Worm (Caenorhabditis elegans) whole organism, L4 larva: ENCODE measurements around the gene F22E5.9.
"Not testable (repeated sequence)": the region's sequence is repeated elsewhere in the genome, so short reads cannot be mapped to it uniquely, and the experiment has no call there.

Experiments used
- F10B5.3 ChIP-seq: sonication (generic microtip); optimal IDR thresholded peaks from 2 replicates; lab custom pipeline; 2016; ENCODE audit warnings: mild to moderate bottlenecking, missing genetic modification characterization, missing compliant biosample characterization
- F26F4.8 ChIP-seq: fragments of 200-800 bp; sonication (Bioruptor generic); conservative IDR thresholded peaks from 2 replicates; pipeline ENCODE4 v1.3.6; 2022; ENCODE audit warnings: missing genetic modification characterization, missing compliant biosample characterization
- Y105C5A.15 ChIP-seq: fragments of 200-800 bp; sonication (Bioruptor generic); IDR thresholded peaks from 2 replicates; pipeline ENCODE4 v1.3.6; 2022; ENCODE audit warnings: missing genetic modification characterization, missing compliant biosample characterization
- Y5F2A.4 ChIP-seq: fragments of 200-800 bp; sonication (Bioruptor generic); optimal IDR thresholded peaks from 2 replicates; lab custom pipeline; 2018; ENCODE audit warnings: mild to moderate bottlenecking, missing genetic modification characterization, missing compliant biosample characterization
- aha-1 ChIP-seq: fragments of 150-350 bp; peaks from one replicate; lab custom pipeline; 2014; ENCODE audit warnings: missing biosample characterization, missing genetic modification characterization
- ama-1 ChIP-seq: fragments of 150-350 bp; optimal IDR thresholded peaks from 2 replicates; lab custom pipeline; 2014; ENCODE audit warnings: inconsistent platforms, mixed read lengths
- ceh-28 ChIP-seq: fragments of 150-350 bp; optimal IDR thresholded peaks from 2 replicates; lab custom pipeline; 2014; ENCODE audit warnings: missing biosample characterization, missing genetic modification reagents, missing genetic modification characterization
- ces-1 ChIP-seq: fragments of 150-350 bp; sonication (generic microtip); optimal IDR thresholded peaks from 4 replicates; lab custom pipeline; 2014; ENCODE audit warnings: missing biosample characterization, missing genetic modification reagents, missing genetic modification characterization
- daf-8 ChIP-seq: fragments of 200-800 bp; sonication (Bioruptor generic); IDR thresholded peaks from 2 replicates; pipeline ENCODE4 v1.3.6; 2022; ENCODE audit warnings: missing genetic modification characterization, missing compliant biosample characterization
- dmd-6 ChIP-seq: fragments of 200-800 bp; sonication (Bioruptor generic); IDR thresholded peaks from 2 replicates; pipeline ENCODE4 v1.3.6; 2022; ENCODE audit warnings: missing genetic modification reagents, missing genetic modification characterization, missing compliant biosample characterization
- dmd-9 ChIP-seq: fragments of 200-800 bp; sonication (Bioruptor generic); IDR thresholded peaks from 2 replicates; pipeline ENCODE4 v1.3.6; 2022; ENCODE audit warnings: missing genetic modification reagents, missing genetic modification characterization, missing compliant biosample characterization
- fkh-10 ChIP-seq: fragments of 150-350 bp; optimal IDR thresholded peaks from 2 replicates; lab custom pipeline; 2014; ENCODE audit warnings: missing biosample characterization, missing genetic modification reagents, missing genetic modification characterization
- hif-1 ChIP-seq, 2 experiments: sonication (generic microtip); optimal IDR thresholded peaks; 2 replicates each; lab custom pipeline; 2016 to 2017; ENCODE audit warnings: missing compliant biosample characterization in 2 of 2, missing genetic modification characterization in 2 of 2, missing genetic modification reagents in 2 of 2, missing genotype in 2 of 2, mild to moderate bottlenecking in 1 of 2
- hlh-11 ChIP-seq: fragments of 200-800 bp; sonication (Bioruptor generic); optimal IDR thresholded peaks from 2 replicates; lab custom pipeline; 2018; ENCODE audit warnings: mild to moderate bottlenecking, missing genetic modification characterization, missing compliant biosample characterization
- lin-15B ChIP-seq: fragments of 150-350 bp; sonication (generic microtip); optimal IDR thresholded peaks from 3 replicates; lab custom pipeline; 2014; ENCODE audit warnings: missing biosample characterization, missing genetic modification characterization
- lir-3 ChIP-seq: sonication (generic microtip); optimal IDR thresholded peaks from 2 replicates; lab custom pipeline; 2016; ENCODE audit warnings: mild to moderate bottlenecking, missing genetic modification characterization, missing compliant biosample characterization
- madf-5 ChIP-seq, 2 experiments: fragments of 200-800 bp; sonication (Bioruptor generic); IDR thresholded peaks; 2 replicates each; pipeline ENCODE4 v1.3.6; 2022; ENCODE audit warnings: missing compliant biosample characterization in 2 of 2, missing genetic modification characterization in 2 of 2
- madf-9 ChIP-seq: fragments of 200-800 bp; sonication (Bioruptor generic); conservative IDR thresholded peaks from 2 replicates; pipeline ENCODE4 v1.3.6; 2022; ENCODE audit warnings: missing genetic modification reagents, missing genetic modification characterization, missing compliant biosample characterization
- mep-1 ChIP-seq: fragments of 150-350 bp; sonication (generic microtip); optimal IDR thresholded peaks from 3 replicates; lab custom pipeline; 2014; ENCODE audit warnings: missing biosample characterization, missing genetic modification characterization
- mxl-3 ChIP-seq: fragments of 200-800 bp; sonication (Bioruptor generic); optimal IDR thresholded peaks from 2 replicates; lab custom pipeline; 2018; ENCODE audit warnings: mild to moderate bottlenecking, missing genetic modification characterization, missing compliant biosample characterization
- nhr-10 ChIP-seq: fragments of 150-350 bp; optimal IDR thresholded peaks from 2 replicates; lab custom pipeline; 2014; ENCODE audit warnings: missing biosample characterization, missing genetic modification characterization
- nhr-11 ChIP-seq: fragments of 150-350 bp; optimal IDR thresholded peaks from 2 replicates; lab custom pipeline; 2014; ENCODE audit warnings: missing biosample characterization, missing genetic modification characterization
- nhr-111 ChIP-seq: fragments of 200-800 bp; sonication (Bioruptor generic); optimal IDR thresholded peaks from 2 replicates; lab custom pipeline; 2018; ENCODE audit warnings: mild to moderate bottlenecking, missing genetic modification characterization, missing compliant biosample characterization
- pha-4 ChIP-seq, 2 experiments: fragments of 150-350 bp in 1 of 2; fragments of 200-800 bp in 1 of 2; sonication (Bioruptor generic) in 1 of 2; IDR thresholded peaks in 1 of 2; optimal IDR thresholded peaks in 1 of 2; 2 replicates each; pipeline versions ENCODE4 v1.3.6 to Lab custom; 2014 to 2022; ENCODE audit warnings: missing genetic modification characterization in 2 of 2, missing genetic modification reagents in 2 of 2, missing biosample characterization in 1 of 2, missing compliant biosample characterization in 1 of 2
- snpc-4 ChIP-seq: fragments of 150-350 bp; optimal IDR thresholded peaks from 2 replicates; lab custom pipeline; 2014; ENCODE audit warnings: missing biosample characterization, missing genetic modification characterization
- spr-3 ChIP-seq: fragments of 200-800 bp; sonication (Bioruptor generic); optimal IDR thresholded peaks from 2 replicates; lab custom pipeline; 2018; ENCODE audit warnings: mild to moderate bottlenecking, missing genetic modification characterization, missing compliant biosample characterization
- tag-97 ChIP-seq: fragments of 200-800 bp; sonication (Bioruptor generic); IDR thresholded peaks from 2 replicates; pipeline ENCODE4 v1.3.6; 2022; ENCODE audit warnings: missing genetic modification characterization, missing compliant biosample characterization
- unc-62 ChIP-seq, 3 experiments: fragments of 150-350 bp in 1 of 3; sonication (generic microtip); optimal IDR thresholded peaks in 2 of 3; peaks in 1 of 3; 1 replicate in 1 of 3; 2 replicates in 2 of 3; lab custom pipeline; 2014 to 2017; ENCODE audit warnings: missing biosample characterization in 3 of 3, missing genetic modification characterization in 3 of 3, missing genetic modification reagents in 3 of 3, missing genotype in 1 of 3
- zag-1 ChIP-seq: fragments of 150-350 bp; optimal IDR thresholded peaks from 2 replicates; lab custom pipeline; 2014; ENCODE audit warnings: missing biosample characterization, missing genetic modification characterization
- zip-2 ChIP-seq: fragments of 150-350 bp; optimal IDR thresholded peaks from 2 replicates; lab custom pipeline; 2014; ENCODE audit warnings: missing biosample characterization, missing genetic modification characterization

F22E5.9 gene

ce11 chrII:2611009-2611408 lies 27.2 kb upstream of the F22E5.9 start:
- TF ChIP-seq nhr-111 (GFP tag; lab: Kevin White, UChicago) (no peak), lir-3 (tag; lab: Kevin White, UChicago) (no peak), F26F4.8 (GFP tag; lab: Robert Waterston, UW) (no peak), mep-1 (tag; lab: Kevin White, UChicago) (no peak), daf-8 (no peak), hif-1 (tag; optimal IDR thresholded peaks at IDR 0.05; lab: Kevin White, UChicago) (no peak), lin-15B (no peak), Y5F2A.4 (GFP tag; lab: Kevin White, UChicago) (no peak), Y105C5A.15 (GFP tag; lab: Robert Waterston, UW) (no peak), zag-1 (tag; lab: Kevin White, UChicago) (no peak), dmd-9 (GFP tag; lab: Robert Waterston, UW) (no peak), hlh-11 (tag; lab: Kevin White, UChicago) (no peak), spr-3 (no peak), tag-97 (GFP tag; lab: Robert Waterston, UW) (no peak), fkh-10 (GFP tag; lab: Kevin White, UChicago) (no peak), ces-1 (GFP tag; lab: Kevin White, UChicago) (no peak), nhr-10 (tag; lab: Kevin White, UChicago) (no peak), madf-5 (GFP tag; IDR thresholded peaks at IDR 0.05; lab: Robert Waterston, UW) (no peak)

- TF ChIP-seq F10B5.3 (tag; lab: Kevin White, UChicago); zip-2; pha-4 (GFP tag; IDR thresholded peaks at IDR 0.05; lab: Robert Waterston, UW); pha-4 (tag; optimal IDR thresholded peaks at IDR 0.05; lab: Kevin White, UChicago): not testable (repeated sequence)
Measured at ce11 chrII:2612278-2612677, 25.9 kb upstream of the F22E5.9 start, which contains the start of gene D2062.13. TSS of gene D2062.13 (plus strand) at chrII:2612578.

DNA sequence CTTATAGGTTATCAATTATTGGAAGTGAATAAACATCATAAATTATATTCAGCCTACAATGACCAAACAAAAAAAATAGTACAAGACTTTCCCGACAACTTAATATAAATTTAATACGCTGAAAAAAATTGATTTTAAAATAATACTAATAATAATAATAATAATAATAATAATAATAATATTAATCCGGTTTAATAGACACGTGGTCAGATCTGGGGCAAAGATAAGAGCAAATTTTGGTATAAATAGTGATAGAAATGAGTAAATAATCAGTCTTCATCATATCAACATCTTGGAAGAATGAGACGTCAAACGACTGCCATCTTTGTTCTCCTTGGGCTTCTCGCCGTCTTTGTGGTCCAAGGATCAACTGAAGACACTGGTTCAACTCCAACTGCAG lies 21.6 kb upstream of the F22E5.9 start, which contains the start of gene msrp-5:
Gene msrp-5 (plus strand): TSS at position 301 of the 400 bp plus-strand sequence.
- not testable (repeated sequence) for TF ChIP-seq nhr-11 (tag; lab: Kevin White, UChicago); madf-9 (GFP tag; lab: Robert Waterston, UW); mxl-3 (GFP tag; lab: Kevin White, UChicago)

DNA sequence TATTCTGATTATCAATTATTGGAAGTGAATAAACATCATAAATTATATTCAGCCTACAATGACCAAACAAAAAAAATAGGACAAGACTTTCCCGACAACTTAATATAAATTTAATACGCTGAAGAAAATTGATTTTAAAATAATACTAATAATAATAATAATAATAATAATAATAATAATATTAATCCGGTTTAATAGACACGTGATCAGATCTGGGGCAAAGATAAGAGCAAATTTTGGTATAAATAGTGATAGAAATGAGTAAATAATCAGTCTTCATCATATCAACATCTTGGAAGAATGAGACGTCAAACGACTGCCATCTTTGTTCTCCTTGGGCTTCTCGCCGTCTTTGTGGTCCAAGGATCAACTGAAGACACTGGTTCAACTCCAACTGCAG lies 19.0 kb upstream of the F22E5.9 start, which contains the start of gene msrp-6:
Gene msrp-6 (plus strand): TSS at position 301 of the 400 bp plus-strand sequence.
- TF ChIP-seq aha-1 (peak; percentile 25), unc-62 (GFP tag; optimal IDR thresholded peaks at IDR 0.05 in 1 of 2; lab: Kevin White, UChicago) (peak in 1 of 2 experiments; percentile 28)
- TF ChIP-seq unc-62 (tag; optimal IDR thresholded peaks at IDR 0.05; lab: Kevin White, UChicago) = not testable (repeated sequence)

DNA sequence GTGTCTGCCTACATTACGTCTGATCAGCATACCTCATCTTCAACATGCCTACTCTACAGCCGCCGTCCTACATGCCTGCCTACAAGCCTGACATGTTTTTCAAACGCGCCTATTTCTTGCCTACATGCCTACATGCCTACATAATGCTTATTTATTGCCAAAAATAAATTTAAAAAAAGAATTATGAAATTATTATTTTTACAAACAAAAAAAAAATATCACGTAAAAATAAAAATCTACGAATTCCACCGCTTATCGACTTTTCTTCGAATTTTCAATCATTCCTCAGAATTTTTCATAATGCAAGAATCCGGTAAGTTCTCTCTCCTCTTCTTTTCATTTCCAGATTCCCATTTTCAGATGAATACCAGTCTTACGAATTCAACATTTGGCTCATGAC lies 15.7 kb upstream of the F22E5.9 start, which contains the start of gene D2062.5:
Gene D2062.5 (plus strand): TSS at position 301 of the 400 bp plus-strand sequence.
- TF ChIP-seq dmd-6 (GFP tag; lab: Robert Waterston, UW) = no peak
- TF ChIP-seq daf-8 = no peak
- no peak for TF ChIP-seq ama-1 (lab: Kevin White, UChicago)
- TF ChIP-seq snpc-4 (tag; lab: Kevin White, UChicago) = no peak

- TF ChIP-seq ceh-28 (tag; lab: Kevin White, UChicago) = peak; percentile 61
Measured at ce11 chrII:2622936-2623452, 15.2 kb upstream of the F22E5.9 start, which contains the start of gene D2062.4. TSS of gene D2062.4 (plus strand) at chrII:2623402.
